Worm (Caenorhabditis elegans) whole organism, L4 larva: Measurements from ENCODE around the gene Y59A8B.8.
"Not testable (repeated sequence)": the region's sequence is repeated elsewhere in the genome, so short reads cannot be mapped to it uniquely, and the experiment has no call there.

Experiments used
- D1046.2 ChIP-seq: fragments of 200-800 bp; sonication (Bioruptor generic); IDR thresholded peaks from 2 replicates; pipeline ENCODE4 v1.3.6; 2022; ENCODE audit warnings: missing genetic modification characterization, missing compliant biosample characterization
- F10B5.3 ChIP-seq: sonication (generic microtip); optimal IDR thresholded peaks from 2 replicates; lab custom pipeline; 2016; ENCODE audit warnings: mild to moderate bottlenecking, missing genetic modification characterization, missing compliant biosample characterization
- F26F4.8 ChIP-seq: fragments of 200-800 bp; sonication (Bioruptor generic); conservative IDR thresholded peaks from 2 replicates; pipeline ENCODE4 v1.3.6; 2022; ENCODE audit warnings: missing genetic modification characterization, missing compliant biosample characterization
- F37D6.2 ChIP-seq: sonication (generic microtip); optimal IDR thresholded peaks from 2 replicates; lab custom pipeline; 2016; ENCODE audit warnings: mild to moderate bottlenecking, missing genetic modification characterization, missing compliant biosample characterization
- T20F7.1 ChIP-seq: fragments of 200-800 bp; sonication (Bioruptor generic); optimal IDR thresholded peaks from 2 replicates; lab custom pipeline; 2018; ENCODE audit warnings: mild to moderate bottlenecking, missing genetic modification characterization, missing compliant biosample characterization
- Y105C5A.15 ChIP-seq: fragments of 200-800 bp; sonication (Bioruptor generic); IDR thresholded peaks from 2 replicates; pipeline ENCODE4 v1.3.6; 2022; ENCODE audit warnings: missing genetic modification characterization, missing compliant biosample characterization
- Y48G9A.11 ChIP-seq: fragments of 200-800 bp; sonication (Bioruptor generic); IDR thresholded peaks from 2 replicates; pipeline ENCODE4 v1.3.6; 2022; ENCODE audit warnings: missing genetic modification reagents, missing genetic modification characterization, missing compliant biosample characterization
- Y75B8A.6 ChIP-seq: fragments of 200-800 bp; sonication (Bioruptor generic); IDR thresholded peaks from 2 replicates; pipeline ENCODE4 v1.3.6; 2022; ENCODE audit warnings: missing genetic modification reagents, missing genetic modification characterization, missing compliant biosample characterization
- ZK546.5 ChIP-seq, 2 experiments: sonication (generic microtip); optimal IDR thresholded peaks; 2 replicates each; lab custom pipeline; 2017; ENCODE audit warnings: missing biosample characterization in 2 of 2, missing genetic modification characterization in 2 of 2
- dmd-6 ChIP-seq: fragments of 200-800 bp; sonication (Bioruptor generic); IDR thresholded peaks from 2 replicates; pipeline ENCODE4 v1.3.6; 2022; ENCODE audit warnings: missing genetic modification reagents, missing genetic modification characterization, missing compliant biosample characterization
- dmd-9 ChIP-seq: fragments of 200-800 bp; sonication (Bioruptor generic); IDR thresholded peaks from 2 replicates; pipeline ENCODE4 v1.3.6; 2022; ENCODE audit warnings: missing genetic modification reagents, missing genetic modification characterization, missing compliant biosample characterization
- duxl-1 ChIP-seq: sonication (generic microtip); optimal IDR thresholded peaks from 2 replicates; lab custom pipeline; 2016; ENCODE audit warnings: mild to moderate bottlenecking, missing genetic modification characterization, moderate library complexity, missing compliant biosample characterization; ENCODE audit not compliant: poor library complexity
- gei-8 ChIP-seq: fragments of 200-800 bp; sonication (Bioruptor generic); optimal IDR thresholded peaks from 2 replicates; lab custom pipeline; 2018; ENCODE audit warnings: mild to moderate bottlenecking, missing genetic modification characterization, missing compliant biosample characterization
- hlh-11 ChIP-seq: fragments of 200-800 bp; sonication (Bioruptor generic); optimal IDR thresholded peaks from 2 replicates; lab custom pipeline; 2018; ENCODE audit warnings: mild to moderate bottlenecking, missing genetic modification characterization, missing compliant biosample characterization
- lin-13 ChIP-seq: fragments of 150-350 bp; optimal IDR thresholded peaks from 2 replicates; lab custom pipeline; 2014; ENCODE audit warnings: missing biosample characterization, missing genetic modification reagents, missing genetic modification characterization
- lin-38 ChIP-seq: fragments of 200-800 bp; sonication (Bioruptor generic); IDR thresholded peaks from 2 replicates; pipeline ENCODE4 v1.3.6; 2022; ENCODE audit warnings: missing genetic modification reagents, missing genetic modification characterization, missing compliant biosample characterization
- lin-39 ChIP-seq: fragments of 150-350 bp; optimal IDR thresholded peaks from 2 replicates; lab custom pipeline; 2014; ENCODE audit warnings: missing biosample characterization, missing genetic modification reagents, missing genetic modification characterization
- madf-5 ChIP-seq, 2 experiments: fragments of 200-800 bp; sonication (Bioruptor generic); IDR thresholded peaks; 2 replicates each; pipeline ENCODE4 v1.3.6; 2022; ENCODE audit warnings: missing compliant biosample characterization in 2 of 2, missing genetic modification characterization in 2 of 2
- madf-9 ChIP-seq: fragments of 200-800 bp; sonication (Bioruptor generic); conservative IDR thresholded peaks from 2 replicates; pipeline ENCODE4 v1.3.6; 2022; ENCODE audit warnings: missing genetic modification reagents, missing genetic modification characterization, missing compliant biosample characterization
- mep-1 ChIP-seq: fragments of 150-350 bp; sonication (generic microtip); optimal IDR thresholded peaks from 3 replicates; lab custom pipeline; 2014; ENCODE audit warnings: missing biosample characterization, missing genetic modification characterization
- nhr-102 ChIP-seq: sonication (generic microtip); optimal IDR thresholded peaks from 2 replicates; lab custom pipeline; 2016; ENCODE audit warnings: mild to moderate bottlenecking, missing genetic modification characterization, moderate library complexity, missing compliant biosample characterization
- nhr-42 ChIP-seq: fragments of 200-800 bp; sonication (Bioruptor generic); IDR thresholded peaks from 2 replicates; pipeline ENCODE4 v1.3.6; 2022; ENCODE audit warnings: missing genetic modification characterization, missing compliant biosample characterization
- nhr-6 ChIP-seq: fragments of 150-350 bp; optimal IDR thresholded peaks from 2 replicates; lab custom pipeline; 2014; ENCODE audit warnings: missing biosample characterization, missing genetic modification characterization
- nhr-77 ChIP-seq: fragments of 150-350 bp; optimal IDR thresholded peaks from 2 replicates; lab custom pipeline; 2014; ENCODE audit warnings: missing biosample characterization, missing genetic modification characterization
- pha-4 ChIP-seq, 2 experiments: fragments of 150-350 bp in 1 of 2; fragments of 200-800 bp in 1 of 2; sonication (Bioruptor generic) in 1 of 2; IDR thresholded peaks in 1 of 2; optimal IDR thresholded peaks in 1 of 2; 2 replicates each; pipeline versions ENCODE4 v1.3.6 to Lab custom; 2014 to 2022; ENCODE audit warnings: missing genetic modification characterization in 2 of 2, missing genetic modification reagents in 2 of 2, missing biosample characterization in 1 of 2, missing compliant biosample characterization in 1 of 2
- sdz-12 ChIP-seq: fragments of 200-800 bp; sonication (Bioruptor generic); optimal IDR thresholded peaks from 2 replicates; lab custom pipeline; 2018; ENCODE audit warnings: mild to moderate bottlenecking, missing genetic modification characterization, missing compliant biosample characterization
- set-16 ChIP-seq: fragments of 200-800 bp; sonication (Bioruptor generic); IDR thresholded peaks from 2 replicates; pipeline ENCODE4 v1.3.6; 2022; ENCODE audit warnings: missing genetic modification reagents, missing genetic modification characterization, missing compliant biosample characterization
- snpc-4 ChIP-seq: fragments of 150-350 bp; optimal IDR thresholded peaks from 2 replicates; lab custom pipeline; 2014; ENCODE audit warnings: missing biosample characterization, missing genetic modification characterization
- spr-1 ChIP-seq: sonication (generic microtip); optimal IDR thresholded peaks from 2 replicates; lab custom pipeline; 2016; ENCODE audit warnings: mild to moderate bottlenecking, missing genetic modification characterization, missing compliant biosample characterization
- zag-1 ChIP-seq: fragments of 150-350 bp; optimal IDR thresholded peaks from 2 replicates; lab custom pipeline; 2014; ENCODE audit warnings: missing biosample characterization, missing genetic modification characterization
- zfp-2 ChIP-seq: sonication (generic microtip); optimal IDR thresholded peaks from 2 replicates; lab custom pipeline; 2016; ENCODE audit warnings: mild to moderate bottlenecking, missing genetic modification characterization, missing compliant biosample characterization
- zip-11 ChIP-seq: fragments of 200-800 bp; sonication (Bioruptor generic); IDR thresholded peaks from 2 replicates; pipeline ENCODE4 v1.3.6; 2022; ENCODE audit warnings: missing genetic modification characterization, missing compliant biosample characterization
- ztf-7 ChIP-seq: fragments of 150-350 bp; optimal IDR thresholded peaks from 2 replicates; lab custom pipeline; 2014; ENCODE audit warnings: missing biosample characterization, missing genetic modification characterization

The Y59A8B.8 gene

ce11 chrV:18079163-18079562, 13.1 kb upstream of the Y59A8B.8 start (continued):
- peak; percentile 16 for TF ChIP-seq nhr-77 (tag; lab: Kevin White, UChicago)
- no peak for TF ChIP-seq zag-1 (tag; lab: Kevin White, UChicago)
- 0 out of 2 replicates have a peak, but pooled peaks have one; percentile 7 for TF ChIP-seq set-16 (GFP tag; lab: Robert Waterston, UW)
- TF ChIP-seq nhr-102 (tag; lab: Kevin White, UChicago) = peak; percentile 2
- peak; percentile 59 for TF ChIP-seq dmd-6 (GFP tag; lab: Robert Waterston, UW)
- TF ChIP-seq ZK546.5 (tag; optimal IDR thresholded peaks at IDR 0.05; lab: Kevin White, UChicago) = no peak
- no peak for TF ChIP-seq zip-11 (GFP tag; lab: Robert Waterston, UW)
- TF ChIP-seq F37D6.2 (tag; lab: Kevin White, UChicago) = peak; percentile 44
- TF ChIP-seq mep-1 (tag; lab: Kevin White, UChicago) = peak; percentile 83
- TF ChIP-seq F26F4.8 = no peak
- no peak for TF ChIP-seq sdz-12
- TF ChIP-seq zfp-2 (tag; lab: Kevin White, UChicago) = no peak
- TF ChIP-seq D1046.2 = no peak
- TF ChIP-seq nhr-6 = peak; percentile 69
- no peak for TF ChIP-seq lin-13 (GFP tag; lab: Kevin White, UChicago)
- TF ChIP-seq snpc-4 (tag; lab: Kevin White, UChicago) = peak; percentile 15
- TF ChIP-seq, all 104 proteins: peak for 38

ce11 chrV:18069195-18069594, 3.1 kb upstream of the Y59A8B.8 start:
- peak; percentile 52 for TF ChIP-seq lin-38 (GFP tag; lab: Robert Waterston, UW)

- TF ChIP-seq hlh-11; T20F7.1 (GFP tag; lab: Kevin White, UChicago); pha-4 (GFP tag; IDR thresholded peaks at IDR 0.05; lab: Robert Waterston, UW); pha-4 (tag; optimal IDR thresholded peaks at IDR 0.05; lab: Kevin White, UChicago): not testable (repeated sequence)
Measured at ce11 chrV:18055297-18056019, 10.6 kb downstream of the Y59A8B.8 start, which contains the start of the genes Y59A8B.25 and ebp-3. Y59A8B.25 (minus strand) TSS chrV:18055397. ebp-3 (plus strand) TSS chrV:18055969.

- no peak for TF ChIP-seq madf-5 (GFP tag; IDR thresholded peaks at IDR 0.05; lab: Robert Waterston, UW)
- no peak for TF ChIP-seq ztf-7 (tag; lab: Kevin White, UChicago)
- TF ChIP-seq spr-1 = no peak
- no peak for TF ChIP-seq F10B5.3 (tag; lab: Kevin White, UChicago)
- TF ChIP-seq lin-39 (tag; lab: Kevin White, UChicago) = no peak
- TF ChIP-seq nhr-42 (GFP tag; lab: Robert Waterston, UW) = no peak
- no peak for TF ChIP-seq dmd-9 (GFP tag; lab: Robert Waterston, UW)
- no peak for TF ChIP-seq nhr-77 (tag; lab: Kevin White, UChicago)
- no peak for TF ChIP-seq madf-9 (GFP tag; lab: Robert Waterston, UW)
- no peak for TF ChIP-seq T20F7.1 (GFP tag; lab: Kevin White, UChicago)
- TF ChIP-seq duxl-1 (tag; lab: Kevin White, UChicago) = no peak
- no peak for TF ChIP-seq Y48G9A.11 (GFP tag; lab: Robert Waterston, UW)
- TF ChIP-seq hlh-11 = no peak
- TF ChIP-seq sdz-12 = no peak
- no peak for TF ChIP-seq gei-8 (GFP tag; lab: Kevin White, UChicago)
- TF ChIP-seq Y105C5A.15 (GFP tag; lab: Robert Waterston, UW) = no peak
- TF ChIP-seq Y75B8A.6 (GFP tag; lab: Robert Waterston, UW) = no peak
Measured at ce11 chrV:18043271-18043670, 22.8 kb downstream of the Y59A8B.8 start, which contains the start of gene ebp-1. ebp-1 (plus strand) TSS chrV:18043571.
